Worm (Caenorhabditis elegans) whole organism, L2 larva: ENCODE data around the gene his-74.

Experiments used
- C34F6.9 ChIP-seq: fragments of 150-350 bp; optimal IDR thresholded peaks from 2 replicates; lab custom pipeline; 2014; ENCODE audit warnings: missing biosample characterization, missing genetic modification characterization
- F13H6.1 ChIP-seq: sonication (generic microtip); optimal IDR thresholded peaks from 2 replicates; lab custom pipeline; 2016; ENCODE audit warnings: missing genetic modification characterization, missing compliant biosample characterization
- R02D3.7 ChIP-seq: fragments of 150-350 bp; optimal IDR thresholded peaks from 2 replicates; lab custom pipeline; 2014; ENCODE audit warnings: missing biosample characterization, missing genetic modification characterization
- Y55F3AM.14 ChIP-seq: fragments of 200-800 bp; sonication (Bioruptor generic); optimal IDR thresholded peaks from 2 replicates; lab custom pipeline; 2018; ENCODE audit warnings: mild to moderate bottlenecking, missing genetic modification characterization, missing compliant biosample characterization
- ZK546.5 ChIP-seq: sonication (generic microtip); optimal IDR thresholded peaks from 2 replicates; lab custom pipeline; 2017; ENCODE audit warnings: missing biosample characterization, missing genetic modification characterization
- alr-1 ChIP-seq: fragments of 150-350 bp; optimal IDR thresholded peaks from 2 replicates; lab custom pipeline; 2014; ENCODE audit warnings: missing biosample characterization, missing genetic modification characterization
- aly-2 ChIP-seq: fragments of 150-350 bp; optimal IDR thresholded peaks from 2 replicates; lab custom pipeline; 2014; ENCODE audit warnings: missing biosample characterization, missing genetic modification characterization
- ama-1 ChIP-seq: fragments of 150-350 bp; optimal IDR thresholded peaks from 2 replicates; lab custom pipeline; 2018; ENCODE audit warnings: inconsistent platforms
- blmp-1 ChIP-seq: sonication (generic microtip); optimal IDR thresholded peaks from 2 replicates; lab custom pipeline; 2017; ENCODE audit warnings: missing genetic modification characterization, mild to moderate bottlenecking, missing compliant biosample characterization, antibody characterized with exemption, moderate library complexity; ENCODE audit not compliant: insufficient read depth
- ceh-16 ChIP-seq: fragments of 150-350 bp; optimal IDR thresholded peaks from 2 replicates; lab custom pipeline; 2014; ENCODE audit warnings: missing biosample characterization, missing genetic modification characterization
- ceh-82 ChIP-seq: fragments of 150-350 bp; optimal IDR thresholded peaks from 2 replicates; lab custom pipeline; 2014; ENCODE audit warnings: missing biosample characterization, missing genetic modification characterization
- crh-2 ChIP-seq: sonication (generic microtip); optimal IDR thresholded peaks from 2 replicates; lab custom pipeline; 2017; ENCODE audit warnings: missing biosample characterization, missing genetic modification characterization
- dmd-4 ChIP-seq: sonication (generic microtip); optimal IDR thresholded peaks from 2 replicates; lab custom pipeline; 2017; ENCODE audit warnings: missing biosample characterization, missing genetic modification characterization
- egl-27 ChIP-seq: sonication (generic microtip); optimal IDR thresholded peaks from 3 replicates; lab custom pipeline; 2017; ENCODE audit warnings: missing biosample characterization, missing genetic modification reagents, missing genetic modification characterization
- elt-1 ChIP-seq: fragments of 150-350 bp; optimal IDR thresholded peaks from 2 replicates; lab custom pipeline; 2014; ENCODE audit warnings: missing biosample characterization, missing genetic modification characterization
- elt-3 ChIP-seq: sonication (generic microtip); optimal IDR thresholded peaks from 2 replicates; lab custom pipeline; 2017; ENCODE audit warnings: missing biosample characterization, missing genetic modification characterization
- fos-1 ChIP-seq: fragments of 150-350 bp; optimal IDR thresholded peaks from 2 replicates; lab custom pipeline; 2014; ENCODE audit warnings: missing biosample characterization, missing genetic modification characterization
- gmeb-1 ChIP-seq: fragments of 150-350 bp; optimal IDR thresholded peaks from 2 replicates; lab custom pipeline; 2014; ENCODE audit warnings: missing biosample characterization, missing genetic modification characterization
- lin-11 ChIP-seq: fragments of 150-350 bp; sonication (generic microtip); optimal IDR thresholded peaks from 2 replicates; lab custom pipeline; 2014; ENCODE audit warnings: missing biosample characterization, missing genetic modification characterization, inconsistent platforms, mixed read lengths
- lin-13 ChIP-seq: fragments of 150-350 bp; optimal IDR thresholded peaks from 2 replicates; lab custom pipeline; 2014; ENCODE audit warnings: missing biosample characterization, missing genetic modification reagents, missing genetic modification characterization
- lin-39 ChIP-seq: fragments of 150-350 bp; optimal IDR thresholded peaks from 2 replicates; lab custom pipeline; 2014; ENCODE audit warnings: missing biosample characterization, missing genetic modification reagents, missing genetic modification characterization
- lsy-2 ChIP-seq, 2 experiments: fragments of 150-350 bp in 1 of 2; sonication (generic microtip) in 1 of 2; optimal IDR thresholded peaks; 2 replicates each; lab custom pipeline; 2014 to 2017; ENCODE audit warnings: missing biosample characterization in 2 of 2, missing genetic modification characterization in 2 of 2
- mab-5 ChIP-seq: fragments of 150-350 bp; optimal IDR thresholded peaks from 2 replicates; lab custom pipeline; 2014; ENCODE audit warnings: missing biosample characterization, missing genetic modification characterization
- mbf-1 ChIP-seq: sonication (generic microtip); optimal IDR thresholded peaks from 2 replicates; lab custom pipeline; 2017; ENCODE audit warnings: missing biosample characterization, missing genetic modification characterization
- mdl-1 ChIP-seq, 2 experiments: fragments of 150-350 bp in 1 of 2; sonication (generic microtip) in 1 of 2; optimal IDR thresholded peaks; 2 replicates each; lab custom pipeline; 2017; ENCODE audit warnings: missing biosample characterization in 2 of 2, missing genetic modification characterization in 2 of 2
- nhr-10 ChIP-seq: sonication (generic microtip); optimal IDR thresholded peaks from 2 replicates; lab custom pipeline; 2017; ENCODE audit warnings: missing biosample characterization, missing genetic modification characterization
- nhr-11 ChIP-seq: fragments of 150-350 bp; optimal IDR thresholded peaks from 2 replicates; lab custom pipeline; 2014; ENCODE audit warnings: missing biosample characterization, missing genetic modification characterization
- nhr-12 ChIP-seq: fragments of 150-350 bp; optimal IDR thresholded peaks from 2 replicates; lab custom pipeline; 2014; ENCODE audit warnings: missing biosample characterization, missing genetic modification characterization
- nhr-129 ChIP-seq: fragments of 150-350 bp; optimal IDR thresholded peaks from 2 replicates; lab custom pipeline; 2014; ENCODE audit warnings: missing biosample characterization, missing genetic modification characterization
- nhr-21 ChIP-seq: fragments of 150-350 bp; optimal IDR thresholded peaks from 2 replicates; lab custom pipeline; 2014; ENCODE audit warnings: missing biosample characterization, missing genetic modification characterization
- nhr-23 ChIP-seq: fragments of 150-350 bp; optimal IDR thresholded peaks from 2 replicates; lab custom pipeline; 2014; ENCODE audit warnings: missing biosample characterization, missing genetic modification reagents, missing genetic modification characterization
- nhr-237 ChIP-seq: fragments of 150-350 bp; optimal IDR thresholded peaks from 2 replicates; lab custom pipeline; 2014; ENCODE audit warnings: missing biosample characterization, missing genetic modification characterization
- nhr-25 ChIP-seq: fragments of 150-350 bp; sonication (generic microtip); optimal IDR thresholded peaks from 3 replicates; lab custom pipeline; 2014; ENCODE audit warnings: missing biosample characterization, missing genetic modification characterization
- nhr-6 ChIP-seq: fragments of 150-350 bp; optimal IDR thresholded peaks from 2 replicates; lab custom pipeline; 2014; ENCODE audit warnings: missing biosample characterization, missing genetic modification characterization
- nhr-77 ChIP-seq: fragments of 150-350 bp; optimal IDR thresholded peaks from 2 replicates; lab custom pipeline; 2014; ENCODE audit warnings: missing biosample characterization, missing genetic modification characterization
- peb-1 ChIP-seq: fragments of 150-350 bp; optimal IDR thresholded peaks from 2 replicates; lab custom pipeline; 2014; ENCODE audit warnings: missing biosample characterization, missing genetic modification characterization
- sem-4 ChIP-seq: fragments of 150-350 bp; optimal IDR thresholded peaks from 2 replicates; lab custom pipeline; 2014; ENCODE audit warnings: missing biosample characterization, missing genetic modification reagents, missing genetic modification characterization
- skn-1 ChIP-seq: sonication (generic microtip); optimal IDR thresholded peaks from 2 replicates; lab custom pipeline; 2017; ENCODE audit warnings: missing biosample characterization, missing genetic modification characterization
- sma-3 ChIP-seq: sonication (generic microtip); optimal IDR thresholded peaks from 2 replicates; lab custom pipeline; 2016; ENCODE audit warnings: missing genetic modification reagents, missing genetic modification characterization, missing compliant biosample characterization
- sma-9 ChIP-seq, 2 experiments: fragments of 150-350 bp in 1 of 2; sonication (generic microtip) in 1 of 2; optimal IDR thresholded peaks; 2 replicates each; lab custom pipeline; 2014 to 2016; ENCODE audit warnings: missing genetic modification characterization in 2 of 2, mild to moderate bottlenecking in 1 of 2, missing biosample characterization in 1 of 2, missing compliant biosample characterization in 1 of 2, missing genetic modification reagents in 1 of 2, moderate library complexity in 1 of 2
- snpc-4 ChIP-seq: fragments of 150-350 bp; optimal IDR thresholded peaks from 2 replicates; lab custom pipeline; 2014; ENCODE audit warnings: missing biosample characterization, missing genetic modification characterization
- unc-39 ChIP-seq: fragments of 150-350 bp; optimal IDR thresholded peaks from 2 replicates; lab custom pipeline; 2014; ENCODE audit warnings: missing biosample characterization, missing genetic modification characterization
- unc-55 ChIP-seq: fragments of 150-350 bp; sonication (generic microtip); optimal IDR thresholded peaks from 3 replicates; lab custom pipeline; 2014; ENCODE audit warnings: missing biosample characterization, missing genetic modification reagents, missing genetic modification characterization
- unc-62 ChIP-seq: fragments of 150-350 bp; optimal IDR thresholded peaks from 2 replicates; lab custom pipeline; 2014; ENCODE audit warnings: missing biosample characterization, missing genetic modification reagents, missing genetic modification characterization
- zag-1 ChIP-seq: fragments of 150-350 bp; optimal IDR thresholded peaks from 2 replicates; lab custom pipeline; 2014; ENCODE audit warnings: missing biosample characterization, missing genetic modification characterization
- ztf-1 ChIP-seq: fragments of 200-800 bp; sonication (Bioruptor generic); conservative IDR thresholded peaks from 2 replicates; pipeline ENCODE4 v1.3.6; 2022; ENCODE audit warnings: missing genetic modification characterization, missing compliant biosample characterization
- ztf-11 ChIP-seq: sonication (generic microtip); optimal IDR thresholded peaks from 2 replicates; lab custom pipeline; 2017; ENCODE audit warnings: missing biosample characterization, missing genetic modification characterization
- ztf-4 ChIP-seq: fragments of 150-350 bp; optimal IDR thresholded peaks from 2 replicates; lab custom pipeline; 2014; ENCODE audit warnings: missing biosample characterization, missing genetic modification characterization

his-74 gene

ce11 chrV:12659426-12659825 lies 704 bp downstream of the his-74 start, which contains the start of gene ccch-3 (continued):
- TF ChIP-seq mdl-1 (tag; optimal IDR thresholded peaks at IDR 0.05; lab: Kevin White, UChicago) (no peak), unc-39 (no peak), ama-1 (lab: Kevin White, UChicago) (no peak), unc-62 (no peak), ZK546.5 (tag; lab: Kevin White, UChicago) (no peak), nhr-25 (tag; lab: Kevin White, UChicago) (peak; percentile 81), elt-1 (tag; lab: Kevin White, UChicago) (no peak)

- TF ChIP-seq dmd-4 (tag; lab: Kevin White, UChicago), result no peak
- TF ChIP-seq ztf-11 (tag; lab: Kevin White, UChicago), result no peak
- no peak for TF ChIP-seq unc-55 (GFP tag; lab: Kevin White, UChicago)
- no peak for TF ChIP-seq Y55F3AM.14
- no peak for TF ChIP-seq elt-3 (tag; lab: Kevin White, UChicago)
- no peak for TF ChIP-seq unc-39
- TF ChIP-seq mbf-1, result no peak
- TF ChIP-seq C34F6.9 (tag; lab: Kevin White, UChicago), result no peak
- TF ChIP-seq lin-39 (tag; lab: Kevin White, UChicago), result no peak
- TF ChIP-seq fos-1 (tag; lab: Kevin White, UChicago), result no peak
- TF ChIP-seq elt-1 (tag; lab: Kevin White, UChicago), result no peak
- no peak for TF ChIP-seq ceh-16 (tag; lab: Kevin White, UChicago)
- TF ChIP-seq, all 48 proteins: peak for 0
Measured at ce11 chrV:12658142-12658541, 2.0 kb downstream of the his-74 start, which contains the start of gene W05B10.6. W05B10.6 (minus strand) TSS chrV:12658242.

ce11 chrV:12649636-12650035 lies 10.5 kb downstream of the his-74 start, which contains the start of gene lin-25:
lin-25 (plus strand) TSS chrV:12649925.
- TF ChIP-seq mab-5 (tag; lab: Kevin White, UChicago), result no peak
- TF ChIP-seq ama-1 (lab: Kevin White, UChicago), result no peak
- no peak for TF ChIP-seq nhr-23
- TF ChIP-seq unc-55 (GFP tag; lab: Kevin White, UChicago), result peak; percentile 60
- TF ChIP-seq nhr-6 (tag; lab: Kevin White, UChicago), result no peak
- TF ChIP-seq skn-1 (tag; lab: Kevin White, UChicago), result no peak
- TF ChIP-seq dmd-4 (tag; lab: Kevin White, UChicago), result no peak
- TF ChIP-seq nhr-237 (tag; lab: Kevin White, UChicago), result no peak
- TF ChIP-seq ztf-11 (tag; lab: Kevin White, UChicago), result no peak
- no peak for TF ChIP-seq elt-1 (tag; lab: Kevin White, UChicago)
- TF ChIP-seq ztf-4 (tag; lab: Kevin White, UChicago), result no peak
- no peak for TF ChIP-seq nhr-11 (tag; lab: Kevin White, UChicago)
- no peak for TF ChIP-seq elt-3 (tag; lab: Kevin White, UChicago)
- no peak for TF ChIP-seq ZK546.5 (tag; lab: Kevin White, UChicago)
- no peak for TF ChIP-seq F13H6.1 (tag; lab: Kevin White, UChicago)
- no peak for TF ChIP-seq gmeb-1 (tag; lab: Kevin White, UChicago)
- TF ChIP-seq sem-4, result no peak
- TF ChIP-seq zag-1 (tag; lab: Kevin White, UChicago), result peak; percentile 25
- TF ChIP-seq lin-11 (tag; lab: Kevin White, UChicago), result no peak
- no peak for TF ChIP-seq sma-3 (GFP tag; lab: Kevin White, UChicago)
- TF ChIP-seq nhr-10 (tag; lab: Kevin White, UChicago), result no peak
- no peak for TF ChIP-seq unc-39
- no peak for TF ChIP-seq R02D3.7 (tag; lab: Kevin White, UChicago)
- no peak for TF ChIP-seq egl-27
- no peak for TF ChIP-seq crh-2
- no peak for TF ChIP-seq alr-1
- TF ChIP-seq snpc-4 (tag; lab: Kevin White, UChicago), result peak; percentile 20
- no peak for TF ChIP-seq aly-2 (tag; lab: Kevin White, UChicago)
- TF ChIP-seq ztf-1 (GFP tag; lab: Robert Waterston, UW), result no peak
- peak; percentile 46 for TF ChIP-seq fos-1 (tag; lab: Kevin White, UChicago)
- no peak for TF ChIP-seq nhr-21 (tag; lab: Kevin White, UChicago)
- TF ChIP-seq Y55F3AM.14, result no peak
- TF ChIP-seq nhr-77 (tag; lab: Kevin White, UChicago), result no peak
- no peak for TF ChIP-seq peb-1
- TF ChIP-seq nhr-25 (tag; lab: Kevin White, UChicago), result no peak
- peak in 1 of 2 experiments; percentile 59 for TF ChIP-seq lsy-2 (tag; optimal IDR thresholded peaks at IDR 0.05; lab: Kevin White, UChicago)
- no peak for TF ChIP-seq sma-9 (GFP tag; optimal IDR thresholded peaks at IDR 0.05; lab: Kevin White, UChicago)
- TF ChIP-seq sma-9 (tag; optimal IDR thresholded peaks at IDR 0.05; lab: Kevin White, UChicago), result no peak
- no peak for TF ChIP-seq unc-62
- peak; percentile 54 for TF ChIP-seq nhr-129 (tag; lab: Kevin White, UChicago)
- peak; percentile 44 for TF ChIP-seq C34F6.9 (tag; lab: Kevin White, UChicago)
- TF ChIP-seq lin-39 (tag; lab: Kevin White, UChicago), result no peak
- no peak for TF ChIP-seq blmp-1 (tag; lab: Kevin White, UChicago)
- TF ChIP-seq nhr-12, result no peak
- TF ChIP-seq ceh-82 (tag; lab: Kevin White, UChicago), result no peak
- no peak for TF ChIP-seq mbf-1
- TF ChIP-seq mdl-1 (tag; optimal IDR thresholded peaks at IDR 0.05; lab: Kevin White, UChicago), result no peak
- no peak for TF ChIP-seq lin-13 (GFP tag; lab: Kevin White, UChicago)
- TF ChIP-seq ceh-16 (tag; lab: Kevin White, UChicago), result no peak
